Worm (Caenorhabditis elegans): Measurements from ENCODE around the gene F23B12.7.

The F23B12.7 gene

DNA sequence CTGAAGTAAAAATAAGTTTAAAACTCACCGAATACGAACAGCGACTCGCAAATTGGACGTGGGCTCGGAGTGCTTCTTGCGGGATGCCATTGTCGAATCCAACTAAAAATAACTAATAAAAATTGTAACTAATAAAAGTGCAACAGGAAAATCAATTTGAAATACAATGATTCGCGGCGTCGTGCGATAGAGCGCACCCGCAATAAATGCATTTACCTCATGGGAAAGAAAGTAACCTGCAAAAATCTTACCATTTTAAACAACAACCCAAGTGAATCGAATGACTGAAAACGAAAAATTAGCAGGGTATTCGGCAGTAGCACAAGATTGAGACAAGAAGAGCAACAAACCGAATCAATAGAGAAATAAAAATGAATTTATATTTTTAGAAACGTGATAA, 7.1 kb downstream of the F23B12.7 start, which contains the start of gene bmk-1 (continued):
- TF ChIP-seq dpl-1 (GFP tag; optimal IDR thresholded peaks at IDR 0.05): peak; percentile 75 to 87 (median 82)
- no peak for TF ChIP-seq rnt-1 (tag; optimal IDR thresholded peaks at IDR 0.05)
- TF ChIP-seq ztf-11 (tag; optimal IDR thresholded peaks at IDR 0.05): no peak
- no peak for TF ChIP-seq ces-1 (GFP tag; optimal IDR thresholded peaks at IDR 0.05)
- TF ChIP-seq sup-37 (GFP tag; optimal IDR thresholded peaks at IDR 0.05): no peak
- no peak for TF ChIP-seq fkh-8 (tag; optimal IDR thresholded peaks at IDR 0.05)

- TF ChIP-seq unc-62 (GFP tag; optimal IDR thresholded peaks at IDR 0.05) (no peak), mdl-1 (tag; optimal IDR thresholded peaks at IDR 0.05) (no peak), hpl-2 (GFP tag; optimal IDR thresholded peaks at IDR 0.05) (no peak), sptf-1 (tag; optimal IDR thresholded peaks at IDR 0.05) (no peak), nhr-11 (tag; optimal IDR thresholded peaks at IDR 0.05) (no peak), efl-3 (GFP tag; optimal IDR thresholded peaks at IDR 0.05) (no peak), vab-15 (tag; optimal IDR thresholded peaks at IDR 0.05) (no peak), ceh-90 (tag; optimal IDR thresholded peaks at IDR 0.05) (no peak)
Measured at ce11 chrV:14457070-14457469, 7.6 kb downstream of the F23B12.7 start, which contains the start of gene coh-3. TSS of gene coh-3 (plus strand) at chrV:14457422.

ce11 chrV:14460122-14460521, 10.6 kb downstream of the F23B12.7 start:
- peak in 1 of 3 experiments; percentile 7 for TF ChIP-seq dpl-1 (GFP tag; optimal IDR thresholded peaks at IDR 0.05)
- no peak for TF ChIP-seq ama-1 (optimal IDR thresholded peaks at IDR 0.05)
- peak in 1 of 2 experiments; percentile 6 for TF ChIP-seq efl-1 (optimal IDR thresholded peaks at IDR 0.05)
- peak; percentile 15 to 86 for TF ChIP-seq efl-1 (GFP tag; optimal IDR thresholded peaks at IDR 0.05 in 1 of 2)
- TF ChIP-seq nhr-28 (tag; optimal IDR thresholded peaks at IDR 0.05): no peak
- no peak for TF ChIP-seq unc-130 (tag; optimal IDR thresholded peaks at IDR 0.05)
- no peak for TF ChIP-seq unc-62 (GFP tag; optimal IDR thresholded peaks at IDR 0.05)

ce11 chrV:14460615-14461102, 11.2 kb downstream of the F23B12.7 start, which contains the start of gene F08H9.2:
TSS of gene F08H9.2 (plus strand) at chrV:14460665.
- TF ChIP-seq irx-1 (tag; optimal IDR thresholded peaks at IDR 0.05): no peak
- no peak for TF ChIP-seq pqm-1 (tag; optimal IDR thresholded peaks at IDR 0.05)
- no peak for TF ChIP-seq isw-1 (GFP tag; IDR thresholded peaks at IDR 0.05)
- TF ChIP-seq nhr-71 (tag; optimal IDR thresholded peaks at IDR 0.05): no peak
- TF ChIP-seq fkh-8 (tag; optimal IDR thresholded peaks at IDR 0.05): no peak
- TF ChIP-seq ceh-63 (GFP tag; optimal IDR thresholded peaks at IDR 0.05): no peak
- TF ChIP-seq pax-3 (tag; optimal IDR thresholded peaks at IDR 0.05): no peak
- TF ChIP-seq lin-14 (GFP tag; optimal IDR thresholded peaks at IDR 0.05): no peak
- TF ChIP-seq sup-37 (GFP tag; optimal IDR thresholded peaks at IDR 0.05): no peak
- TF ChIP-seq hlh-17 (GFP tag; optimal IDR thresholded peaks at IDR 0.05; ENCODE audit: borderline replicate concordance): no peak
- TF ChIP-seq tlp-1 (tag; optimal IDR thresholded peaks at IDR 0.05): no peak
- no peak for TF ChIP-seq lin-39 (tag; optimal IDR thresholded peaks at IDR 0.05)
- no peak for TF ChIP-seq swsn-7 (tag; optimal IDR thresholded peaks at IDR 0.05)
- TF ChIP-seq sox-4 (tag; optimal IDR thresholded peaks at IDR 0.05): no peak
- no peak for TF ChIP-seq ama-1 (optimal IDR thresholded peaks at IDR 0.05)
- no peak for TF ChIP-seq rnt-1 (tag; optimal IDR thresholded peaks at IDR 0.05)

DNA sequence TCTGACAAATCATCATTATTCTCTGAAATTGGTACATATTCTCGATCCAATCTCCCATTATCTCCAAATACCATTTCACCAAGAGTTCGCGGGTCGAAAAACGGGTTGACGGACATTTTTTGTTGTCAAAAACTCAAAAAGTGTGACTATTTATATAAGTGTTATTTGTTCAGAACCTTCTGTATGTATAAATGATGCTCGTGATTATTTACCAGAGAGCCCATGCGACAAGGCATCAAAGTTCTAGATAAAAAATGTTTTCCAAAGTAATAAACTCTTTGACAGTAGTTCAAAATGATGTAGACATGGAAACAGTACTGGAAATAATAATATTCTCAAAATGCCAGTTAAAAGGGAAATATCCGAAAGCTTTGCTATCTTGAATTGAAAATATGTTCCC, 13.2 kb downstream of the F23B12.7 start:
- TF ChIP-seq skn-1 (tag; optimal IDR thresholded peaks at IDR 0.05) (peak; percentile 1), lin-15B (tag; optimal IDR thresholded peaks at IDR 0.05) (no peak), nhr-20 (tag; optimal IDR thresholded peaks at IDR 0.05) (no peak), mab-9 (GFP tag; IDR thresholded peaks at IDR 0.05) (no peak)
